Worm (Caenorhabditis elegans) whole organism, early embryonic: ENCODE measurements around the gene D1044.6.

Experiments used
- F13C5.2 ChIP-seq: sonication (generic microtip); optimal IDR thresholded peaks from 2 replicates; lab custom pipeline; 2017; ENCODE audit warnings: mild to moderate bottlenecking, missing genetic modification characterization, inconsistent platforms, missing compliant biosample characterization
- aly-1 ChIP-seq: sonication (generic microtip); optimal IDR thresholded peaks from 2 replicates; lab custom pipeline; 2016; ENCODE audit warnings: missing genetic modification characterization, missing compliant biosample characterization
- ama-1 ChIP-seq: fragments of 150-350 bp; optimal IDR thresholded peaks from 2 replicates; lab custom pipeline; 2014
- ceh-13 ChIP-seq: fragments of 200-800 bp; sonication (Bioruptor generic); optimal IDR thresholded peaks from 2 replicates; lab custom pipeline; 2018; ENCODE audit warnings: mild to moderate bottlenecking, missing genetic modification characterization, missing compliant biosample characterization
- ceh-36 ChIP-seq: sonication (generic microtip); optimal IDR thresholded peaks from 2 replicates; lab custom pipeline; 2016; ENCODE audit warnings: missing genetic modification characterization, inconsistent platforms, missing compliant biosample characterization
- ets-7 ChIP-seq: sonication (generic microtip); optimal IDR thresholded peaks from 2 replicates; lab custom pipeline; 2016; ENCODE audit warnings: missing genotype, missing genetic modification characterization, missing compliant biosample characterization
- flt-1 ChIP-seq: fragments of 200-800 bp; sonication (Bioruptor generic); IDR thresholded peaks from 2 replicates; pipeline ENCODE4 v1.3.6; 2022; ENCODE audit warnings: missing genetic modification characterization, missing compliant biosample characterization
- hmbx-1 ChIP-seq: sonication (generic microtip); optimal IDR thresholded peaks from 2 replicates; lab custom pipeline; 2016; ENCODE audit warnings: mild to moderate bottlenecking, missing genetic modification characterization, missing compliant biosample characterization
- pes-1 ChIP-seq: fragments of 200-800 bp; sonication (Bioruptor generic); IDR thresholded peaks from 2 replicates; pipeline ENCODE4 v1.3.6; 2022; ENCODE audit warnings: missing genetic modification reagents, missing genetic modification characterization, missing compliant biosample characterization
- scrt-1 ChIP-seq: fragments of 200-800 bp; sonication (Bioruptor generic); IDR thresholded peaks from 2 replicates; pipeline ENCODE4 v1.3.6; 2022; ENCODE audit warnings: missing genetic modification characterization, missing compliant biosample characterization
- sea-1 ChIP-seq: fragments of 200-800 bp; sonication (Bioruptor generic); conservative IDR thresholded peaks from 2 replicates; pipeline ENCODE4 v1.3.6; 2022; ENCODE audit warnings: missing genetic modification characterization, missing compliant biosample characterization
- tbx-37 ChIP-seq: fragments of 200-800 bp; sonication (Bioruptor generic); conservative IDR thresholded peaks from 2 replicates; pipeline ENCODE4 v1.3.6; 2022; ENCODE audit warnings: missing genetic modification reagents, missing genetic modification characterization, missing compliant biosample characterization
- tra-4 ChIP-seq: sonication (generic microtip); optimal IDR thresholded peaks from 2 replicates; lab custom pipeline; 2017; ENCODE audit warnings: missing genetic modification characterization, missing compliant biosample characterization

DNA sequence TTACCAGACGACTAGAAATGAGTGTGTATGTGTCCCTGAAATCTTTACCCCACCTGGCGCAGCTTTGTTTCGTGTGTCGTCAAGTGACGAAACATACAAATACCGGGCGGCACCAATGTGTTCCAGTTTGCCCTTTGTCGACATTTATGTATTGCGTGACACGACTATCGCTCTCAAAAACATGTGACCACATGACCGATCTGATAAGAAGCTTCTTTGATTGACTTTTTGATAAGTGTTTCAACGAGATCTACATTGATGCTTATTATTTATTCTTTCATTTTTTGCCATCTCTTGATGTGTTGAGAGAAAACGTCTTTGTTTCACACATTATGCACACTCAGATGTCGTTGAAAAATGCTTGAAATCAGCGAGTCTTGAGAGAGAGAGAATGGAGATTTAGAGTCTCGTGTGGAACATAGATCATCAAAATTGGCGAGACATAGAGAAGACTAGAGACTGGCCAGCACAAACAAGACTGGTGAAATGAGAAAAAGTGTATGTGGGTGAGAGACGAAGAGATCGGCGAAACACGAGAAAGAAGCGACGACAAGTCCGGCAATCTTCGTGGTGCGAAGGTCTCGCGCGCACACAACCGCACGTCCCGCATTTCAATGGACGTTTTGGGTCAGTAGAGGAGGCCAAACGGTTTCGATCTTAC is 39.9 kb downstream of the D1044.6 start:
- TF ChIP-seq F13C5.2 (no peak), flt-1 (GFP tag; lab: Robert Waterston, UW) (no peak), ceh-36 (tag; lab: Kevin White, UChicago) (no peak), tra-4 (tag; lab: Kevin White, UChicago) (no peak), ama-1 (no peak), aly-1 (tag; lab: Kevin White, UChicago) (no peak), pes-1 (GFP tag; lab: Robert Waterston, UW) (no peak), tbx-37 (GFP tag; lab: Robert Waterston, UW) (no peak), hmbx-1 (tag; lab: Kevin White, UChicago) (no peak), sea-1 (GFP tag; lab: Robert Waterston, UW) (no peak), ets-7 (tag; lab: Kevin White, UChicago) (no peak), ceh-13 (no peak), scrt-1 (GFP tag; lab: Robert Waterston, UW) (no peak)
